Worm (Caenorhabditis elegans) whole organism, L1 larva: ENCODE data around the gene F35C11.6.
A peak's percentile ranks its signal among the peaks of the same experiment; 100 is the strongest.

Source experiments
- C04F5.9 ChIP-seq: sonication (generic microtip); optimal IDR thresholded peaks from 2 replicates; lab custom pipeline; 2016; ENCODE audit warnings: missing genetic modification characterization, missing compliant biosample characterization
- C34B4.2 ChIP-seq: sonication (generic microtip); optimal IDR thresholded peaks from 2 replicates; lab custom pipeline; 2017; ENCODE audit warnings: mild to moderate bottlenecking, missing genetic modification characterization, missing compliant biosample characterization
- F16B12.6 ChIP-seq: fragments of 150-350 bp; optimal IDR thresholded peaks from 2 replicates; lab custom pipeline; 2014; ENCODE audit warnings: missing biosample characterization, missing genetic modification characterization
- Y116A8C.19 ChIP-seq: sonication (generic microtip); optimal IDR thresholded peaks from 2 replicates; lab custom pipeline; 2016; ENCODE audit warnings: missing compliant biosample characterization, missing genetic modification characterization, borderline replicate concordance
- aha-1 ChIP-seq: fragments of 150-350 bp; optimal IDR thresholded peaks from 2 replicates; lab custom pipeline; 2014; ENCODE audit warnings: missing biosample characterization, missing genetic modification characterization
- aly-2 ChIP-seq: fragments of 150-350 bp; optimal IDR thresholded peaks from 2 replicates; lab custom pipeline; 2014; ENCODE audit warnings: missing biosample characterization, missing genetic modification characterization
- blmp-1 ChIP-seq: fragments of 150-350 bp; optimal IDR thresholded peaks from 2 replicates; lab custom pipeline; 2014; ENCODE audit warnings: missing biosample characterization, missing genetic modification characterization
- ceh-63 ChIP-seq: fragments of 200-800 bp; sonication (Bioruptor generic); optimal IDR thresholded peaks from 2 replicates; lab custom pipeline; 2018; ENCODE audit warnings: mild to moderate bottlenecking, missing genetic modification characterization, missing compliant biosample characterization
- ceh-82 ChIP-seq, 3 experiments: fragments of 150-350 bp in 1 of 3; sonication (generic microtip) in 2 of 3; optimal IDR thresholded peaks; 2 replicates each; lab custom pipeline; 2014 to 2017; ENCODE audit warnings: missing biosample characterization in 3 of 3, missing genetic modification characterization in 3 of 3
- ceh-90 ChIP-seq: sonication (generic microtip); optimal IDR thresholded peaks from 2 replicates; lab custom pipeline; 2016; ENCODE audit warnings: missing genetic modification characterization, missing compliant biosample characterization
- dsc-1 ChIP-seq: sonication (generic microtip); optimal IDR thresholded peaks from 2 replicates; lab custom pipeline; 2016; ENCODE audit warnings: mild to moderate bottlenecking, missing genetic modification characterization, missing compliant biosample characterization
- egl-13 ChIP-seq: sonication (generic microtip); optimal IDR thresholded peaks from 2 replicates; lab custom pipeline; 2016; ENCODE audit warnings: missing genotype, missing genetic modification reagents, missing genetic modification characterization, missing compliant biosample characterization
- elt-2 ChIP-seq: sonication (generic microtip); optimal IDR thresholded peaks from 2 replicates; lab custom pipeline; 2016; ENCODE audit warnings: missing genetic modification characterization, mild to moderate bottlenecking, inconsistent platforms, missing compliant biosample characterization, missing genetic modification reagents
- elt-3 ChIP-seq, 6 experiments: fragments of 150-350 bp in 1 of 6; sonication (generic microtip); optimal IDR thresholded peaks; 2 replicates each; lab custom pipeline; 2017 to 2018; ENCODE audit warnings: missing biosample characterization in 6 of 6, missing genetic modification characterization in 6 of 6, inconsistent platforms in 1 of 6
- fkh-10 ChIP-seq: sonication (generic microtip); optimal IDR thresholded peaks from 2 replicates; lab custom pipeline; 2017; ENCODE audit warnings: missing biosample characterization, missing genetic modification reagents, missing genetic modification characterization
- fos-1 ChIP-seq: fragments of 150-350 bp; optimal IDR thresholded peaks from 2 replicates; lab custom pipeline; 2014; ENCODE audit warnings: missing biosample characterization, missing genetic modification characterization
- hlh-17 ChIP-seq: fragments of 200-800 bp; sonication (Bioruptor generic); optimal IDR thresholded peaks from 2 replicates; lab custom pipeline; 2018; ENCODE audit warnings: missing genetic modification characterization, mild to moderate bottlenecking, missing compliant biosample characterization, moderate library complexity, borderline replicate concordance
- hlh-4 ChIP-seq: sonication (generic microtip); optimal IDR thresholded peaks from 2 replicates; lab custom pipeline; 2016; ENCODE audit warnings: mild to moderate bottlenecking, missing genetic modification characterization, missing compliant biosample characterization
- isw-1 ChIP-seq: fragments of 200-800 bp; sonication (Bioruptor generic); IDR thresholded peaks from 2 replicates; pipeline ENCODE4 v1.3.6; 2022; ENCODE audit warnings: missing genetic modification characterization, missing compliant biosample characterization
- lin-13 ChIP-seq: fragments of 150-350 bp; optimal IDR thresholded peaks from 2 replicates; lab custom pipeline; 2014; ENCODE audit warnings: missing biosample characterization, missing genetic modification reagents, missing genetic modification characterization
- lin-15B ChIP-seq: fragments of 150-350 bp; sonication (generic microtip); optimal IDR thresholded peaks from 3 replicates; lab custom pipeline; 2014; ENCODE audit warnings: missing biosample characterization, missing genetic modification characterization
- lin-35 ChIP-seq, 2 experiments: fragments of 150-350 bp; optimal IDR thresholded peaks; 2 replicates each; lab custom pipeline; 2014; ENCODE audit warnings: missing biosample characterization in 2 of 2, missing genetic modification characterization in 2 of 2, missing genetic modification reagents in 2 of 2
- lsy-2 ChIP-seq, 2 experiments: fragments of 150-350 bp; optimal IDR thresholded peaks; 2 replicates each; lab custom pipeline; 2014; ENCODE audit warnings: missing biosample characterization in 2 of 2, missing genetic modification characterization in 2 of 2
- mab-9 ChIP-seq: fragments of 200-800 bp; sonication (Bioruptor generic); IDR thresholded peaks from 2 replicates; pipeline ENCODE4 v1.3.6; 2022; ENCODE audit warnings: missing genetic modification reagents, missing genetic modification characterization, missing compliant biosample characterization
- mdl-1 ChIP-seq, 2 experiments: fragments of 150-350 bp; optimal IDR thresholded peaks; 2 replicates each; lab custom pipeline; 2014 to 2017; ENCODE audit warnings: missing biosample characterization in 2 of 2, missing genetic modification characterization in 2 of 2, inconsistent platforms in 1 of 2
- mef-2 ChIP-seq: fragments of 150-350 bp; optimal IDR thresholded peaks from 2 replicates; lab custom pipeline; 2014; ENCODE audit warnings: missing biosample characterization, missing genetic modification characterization
- nhr-19 ChIP-seq: fragments of 200-800 bp; sonication (Bioruptor generic); conservative IDR thresholded peaks from 2 replicates; pipeline ENCODE4 v1.3.6; 2022; ENCODE audit warnings: missing genetic modification characterization, missing compliant biosample characterization
- nhr-20 ChIP-seq: sonication (generic microtip); optimal IDR thresholded peaks from 2 replicates; lab custom pipeline; 2016; ENCODE audit warnings: mild to moderate bottlenecking, missing genetic modification characterization, missing compliant biosample characterization
- nhr-28 ChIP-seq: fragments of 150-350 bp; optimal IDR thresholded peaks from 2 replicates; lab custom pipeline; 2014; ENCODE audit warnings: missing biosample characterization, missing genetic modification characterization
- nhr-47 ChIP-seq: sonication (generic microtip); optimal IDR thresholded peaks from 2 replicates; lab custom pipeline; 2016; ENCODE audit warnings: mild to moderate bottlenecking, missing genetic modification characterization, moderate library complexity, missing compliant biosample characterization
- nhr-71 ChIP-seq: sonication (generic microtip); optimal IDR thresholded peaks from 2 replicates; lab custom pipeline; 2016; ENCODE audit warnings: mild to moderate bottlenecking, missing genetic modification characterization, moderate library complexity, missing compliant biosample characterization
- nhr-76 ChIP-seq: sonication (generic microtip); optimal IDR thresholded peaks from 2 replicates; lab custom pipeline; 2017; ENCODE audit warnings: missing biosample characterization, missing genetic modification characterization
- nhr-77 ChIP-seq: fragments of 150-350 bp; optimal IDR thresholded peaks from 2 replicates; lab custom pipeline; 2014; ENCODE audit warnings: missing biosample characterization, missing genetic modification characterization
- nhr-84 ChIP-seq: sonication (generic microtip); optimal IDR thresholded peaks from 2 replicates; lab custom pipeline; 2017; ENCODE audit warnings: missing biosample characterization, missing genetic modification characterization
- pag-3 ChIP-seq: sonication (generic microtip); optimal IDR thresholded peaks from 2 replicates; lab custom pipeline; 2017; ENCODE audit warnings: missing genetic modification characterization, mild to moderate bottlenecking, missing compliant biosample characterization, antibody characterized with exemption, borderline replicate concordance; ENCODE audit not compliant: insufficient read depth
- rnt-1 ChIP-seq: sonication (generic microtip); optimal IDR thresholded peaks from 2 replicates; lab custom pipeline; 2016; ENCODE audit warnings: mild to moderate bottlenecking, missing genetic modification characterization, moderate library complexity, missing compliant biosample characterization
- snpc-4 ChIP-seq: fragments of 150-350 bp; optimal IDR thresholded peaks from 2 replicates; lab custom pipeline; 2014; ENCODE audit warnings: missing biosample characterization, missing genetic modification characterization
- snu-23 ChIP-seq: sonication (generic microtip); optimal IDR thresholded peaks from 2 replicates; lab custom pipeline; 2016; ENCODE audit warnings: missing genetic modification characterization, missing compliant biosample characterization
- sptf-1 ChIP-seq: fragments of 150-350 bp; optimal IDR thresholded peaks from 2 replicates; lab custom pipeline; 2014; ENCODE audit warnings: missing biosample characterization, missing genetic modification characterization
- tbx-2 ChIP-seq: sonication (generic microtip); optimal IDR thresholded peaks from 2 replicates; lab custom pipeline; 2016; ENCODE audit warnings: missing genetic modification characterization, missing compliant biosample characterization
- unc-130 ChIP-seq: fragments of 150-350 bp; optimal IDR thresholded peaks from 2 replicates; lab custom pipeline; 2017; ENCODE audit warnings: missing biosample characterization, missing genetic modification characterization, inconsistent platforms
- unc-62 ChIP-seq: fragments of 150-350 bp; optimal IDR thresholded peaks from 2 replicates; lab custom pipeline; 2014; ENCODE audit warnings: missing biosample characterization, missing genetic modification reagents, missing genetic modification characterization
- unc-86 ChIP-seq: sonication (generic microtip); optimal IDR thresholded peaks from 2 replicates; lab custom pipeline; 2016; ENCODE audit warnings: missing genetic modification characterization, missing compliant biosample characterization
- vab-15 ChIP-seq: sonication (generic microtip); optimal IDR thresholded peaks from 2 replicates; lab custom pipeline; 2017; ENCODE audit warnings: missing genotype, mild to moderate bottlenecking, missing genetic modification characterization, missing compliant biosample characterization
- xbp-1 ChIP-seq: sonication (generic microtip); optimal IDR thresholded peaks from 2 replicates; lab custom pipeline; 2016; ENCODE audit warnings: missing genetic modification characterization, missing compliant biosample characterization
- ztf-4 ChIP-seq: fragments of 150-350 bp; optimal IDR thresholded peaks from 2 replicates; lab custom pipeline; 2014; ENCODE audit warnings: missing biosample characterization, missing genetic modification characterization

F35C11.6 gene

DNA sequence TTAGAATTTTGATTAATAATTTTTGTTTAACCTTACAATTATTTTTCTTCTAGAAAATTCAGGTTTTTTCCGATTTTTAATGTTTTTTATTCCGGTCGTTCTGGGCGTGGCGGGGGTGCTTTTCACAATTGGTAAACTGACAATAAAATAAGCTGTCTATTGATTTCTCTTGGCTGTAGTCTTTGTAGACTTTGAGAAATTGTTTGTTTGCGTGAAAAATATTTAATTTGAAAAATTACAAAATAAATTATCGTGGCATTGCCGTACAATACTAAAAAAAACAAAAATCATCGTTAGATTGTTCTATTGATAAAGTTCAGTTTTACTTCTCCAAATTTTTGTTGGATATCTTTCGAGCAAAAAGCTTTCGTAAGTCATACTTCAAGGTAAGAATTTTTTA, 12.5 kb downstream of the F35C11.6 start, which contains the start of gene F35C11.3:
Gene F35C11.3 (plus strand): TSS at position 301 of the 400 bp plus-strand sequence.
- TF ChIP-seq egl-13 (tag; lab: Kevin White, UChicago) (no peak), nhr-77 (tag; lab: Kevin White, UChicago) (no peak), aly-2 (tag; lab: Kevin White, UChicago) (no peak), ceh-63 (no peak), nhr-47 (tag; lab: Kevin White, UChicago) (no peak), lin-35 (GFP tag; optimal IDR thresholded peaks at IDR 0.05; lab: Kevin White, UChicago) (no peak), nhr-19 (no peak), aha-1 (tag; lab: Kevin White, UChicago) (no peak), nhr-84 (no peak), lin-15B (no peak)
- TF ChIP-seq, all 84 proteins: peak for 0

DNA sequence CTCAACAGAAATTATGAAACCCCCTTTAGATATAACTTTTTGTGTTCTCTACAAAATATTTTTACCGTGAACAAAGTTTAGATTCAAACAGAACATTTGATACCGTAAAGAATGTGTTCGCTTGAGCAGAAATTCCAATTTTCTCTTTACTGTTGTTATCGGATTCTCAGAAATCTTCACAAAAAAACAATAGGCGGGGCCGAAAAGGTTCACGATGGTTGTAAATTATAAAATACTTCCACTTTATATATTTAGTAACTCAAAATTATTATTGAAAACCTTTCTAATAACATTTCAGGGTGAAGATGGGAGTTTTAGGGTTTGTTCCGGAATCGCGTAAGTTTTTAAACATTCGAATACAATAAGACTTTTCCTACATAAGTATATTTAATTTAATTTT, 20.8 kb downstream of the F35C11.6 start, which contains the start of gene nlp-5:
Gene nlp-5 (plus strand): TSS at position 301 of the 400 bp plus-strand sequence.
- TF ChIP-seq xbp-1 (tag; lab: Kevin White, UChicago) (no peak), ceh-90 (tag; lab: Kevin White, UChicago) (no peak), unc-62 (no peak), unc-86 (tag; lab: Kevin White, UChicago) (no peak), lin-13 (GFP tag; lab: Kevin White, UChicago) (no peak), nhr-71 (tag; lab: Kevin White, UChicago) (no peak), nhr-47 (tag; lab: Kevin White, UChicago) (no peak), rnt-1 (tag; lab: Kevin White, UChicago) (no peak), nhr-19 (no peak), lsy-2 (tag; optimal IDR thresholded peaks at IDR 0.05; lab: Kevin White, UChicago) (no peak), nhr-28 (no peak), F16B12.6 (tag; lab: Kevin White, UChicago) (no peak), hlh-17 (GFP tag; lab: Kevin White, UChicago) (no peak), fkh-10 (GFP tag; lab: Kevin White, UChicago) (no peak)
- TF ChIP-seq, all 84 proteins: peak for 0

DNA sequence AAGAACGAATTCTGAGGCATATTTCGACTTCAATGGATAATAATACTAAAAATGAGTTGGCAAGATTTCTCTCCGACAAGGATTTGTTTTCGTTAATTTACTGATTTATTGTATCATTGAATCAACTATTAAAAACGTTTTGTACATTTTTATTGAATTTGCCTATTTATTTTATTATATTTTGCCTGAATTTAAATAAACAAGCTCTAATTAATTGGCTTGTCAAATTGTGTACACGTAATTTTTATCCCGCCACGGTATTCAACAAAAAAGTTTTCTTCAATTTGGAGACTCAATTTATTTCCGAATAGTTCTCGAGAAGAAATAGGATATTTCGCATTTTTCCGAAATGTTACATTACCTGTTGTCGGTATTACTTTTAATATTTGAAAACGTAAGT, 26.4 kb downstream of the F35C11.6 start, which contains the start of gene M110.7:
Gene M110.7 (plus strand): TSS at position 301 of the 400 bp plus-strand sequence.
- TF ChIP-seq elt-3 (tag; optimal IDR thresholded peaks at IDR 0.05; lab: Kevin White, UChicago): no peak
- TF ChIP-seq isw-1 (GFP tag; lab: Robert Waterston, UW): no peak
- no peak for TF ChIP-seq pag-3
- TF ChIP-seq fos-1 (tag; lab: Kevin White, UChicago): no peak
- TF ChIP-seq, all 84 proteins: peak for 0

DNA sequence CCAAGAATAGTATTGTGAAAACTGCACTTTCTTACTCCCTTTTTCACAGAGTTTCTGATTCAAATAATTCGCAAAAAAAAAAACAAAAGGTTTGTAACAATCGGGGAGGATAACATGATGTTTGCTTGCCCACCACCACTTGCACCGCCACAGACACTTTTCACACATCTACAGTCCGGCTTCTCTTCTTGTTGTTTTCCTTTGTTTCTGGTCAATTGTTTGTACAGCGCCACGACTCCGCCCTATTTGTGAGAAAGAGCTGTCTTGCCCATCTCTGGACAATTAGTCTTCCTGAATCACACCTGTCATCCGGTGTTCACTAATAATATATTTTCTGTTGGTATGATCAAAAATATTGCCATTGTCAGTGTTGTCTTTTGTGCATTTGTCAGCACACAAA, 28.0 kb downstream of the F35C11.6 start, which contains the start of gene M110.9:
Gene M110.9 (plus strand): TSS at position 301 of the 400 bp plus-strand sequence.
- TF ChIP-seq unc-130 (tag; lab: Kevin White, UChicago): no peak
- no peak for TF ChIP-seq vab-15 (tag; lab: Kevin White, UChicago)
- TF ChIP-seq fos-1 (tag; lab: Kevin White, UChicago): no peak
- no peak for TF ChIP-seq hlh-4
- TF ChIP-seq nhr-76 (tag; lab: Kevin White, UChicago): no peak
- no peak for TF ChIP-seq nhr-71 (tag; lab: Kevin White, UChicago)
- no peak for TF ChIP-seq C34B4.2 (tag; lab: Kevin White, UChicago)
- no peak for TF ChIP-seq ceh-82 (tag; optimal IDR thresholded peaks at IDR 0.05; lab: Kevin White, UChicago)
- TF ChIP-seq mab-9 (GFP tag; lab: Robert Waterston, UW): no peak
- no peak for TF ChIP-seq snpc-4 (tag; lab: Kevin White, UChicago)

DNA sequence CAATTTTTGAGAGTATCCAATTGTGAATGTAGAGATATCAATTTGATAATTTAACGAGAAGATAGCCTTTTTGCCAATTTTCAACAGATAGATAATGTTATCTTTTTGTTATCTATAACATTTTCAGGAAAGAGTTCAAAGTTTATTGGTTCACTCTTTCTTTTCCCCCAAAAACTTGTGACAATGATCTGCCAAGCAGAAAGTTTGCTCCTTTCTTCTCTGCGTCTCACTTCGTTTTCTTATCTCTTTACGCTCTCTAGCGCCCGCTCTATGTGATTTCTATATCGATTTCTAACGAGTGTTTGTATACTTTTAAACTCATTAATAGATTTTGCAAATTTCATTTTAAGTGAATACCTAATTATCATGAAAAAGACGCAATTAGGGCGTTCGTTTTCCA, 32.5 kb downstream of the F35C11.6 start:
- TF ChIP-seq lsy-2 (tag; optimal IDR thresholded peaks at IDR 0.05; lab: Kevin White, UChicago) (peak in 1 of 2 experiments; percentile 41), dsc-1 (tag; lab: Kevin White, UChicago) (no peak), snu-23 (peak; percentile 9), blmp-1 (tag; lab: Kevin White, UChicago) (peak; percentile 23), Y116A8C.19 (tag; lab: Kevin White, UChicago) (no peak), C04F5.9 (tag; lab: Kevin White, UChicago) (no peak), vab-15 (tag; lab: Kevin White, UChicago) (no peak), nhr-84 (no peak), sptf-1 (no peak), F16B12.6 (tag; lab: Kevin White, UChicago) (no peak), elt-2 (tag; lab: Kevin White, UChicago) (peak; percentile 93), mef-2 (tag; lab: Kevin White, UChicago) (no peak), unc-130 (tag; lab: Kevin White, UChicago) (no peak), nhr-20 (tag; lab: Kevin White, UChicago) (peak; percentile 47), ztf-4 (no peak), mdl-1 (tag; optimal IDR thresholded peaks at IDR 0.05; lab: Kevin White, UChicago) (peak in 1 of 2 experiments; percentile 29), tbx-2 (no peak)
